Fruit fly (Drosophila melanogaster): ENCODE data around the gene CycE.

DNA sequence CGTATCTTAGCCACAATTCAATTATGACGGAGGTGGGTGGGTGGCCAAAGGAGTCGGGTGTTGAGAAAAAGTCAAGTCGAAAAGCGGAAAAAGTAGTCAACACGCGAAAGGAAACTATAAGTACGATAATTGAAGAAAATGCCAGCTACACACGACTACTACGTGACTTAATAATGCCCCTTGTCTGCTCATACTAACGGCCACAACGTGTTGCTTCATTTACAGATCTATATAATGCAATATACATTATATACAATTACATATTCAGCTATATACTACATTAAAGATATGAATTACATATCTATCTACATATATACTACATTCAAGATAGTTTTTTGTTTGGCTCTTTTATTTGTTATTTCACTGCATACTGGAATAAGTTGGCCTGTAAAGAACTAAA, 25.1 kb upstream of the CycE start, which contains the start of gene CG31826:
- TF ChIP-seq CTCF (optimal IDR thresholded peaks at IDR 0.05), result no peak
- no peak for TF ChIP-seq CG8478 (optimal IDR thresholded peaks at IDR 0.05)
